Worm (Caenorhabditis elegans): ENCODE measurements around the gene dhhc-13.

Gene dhhc-13

DNA sequence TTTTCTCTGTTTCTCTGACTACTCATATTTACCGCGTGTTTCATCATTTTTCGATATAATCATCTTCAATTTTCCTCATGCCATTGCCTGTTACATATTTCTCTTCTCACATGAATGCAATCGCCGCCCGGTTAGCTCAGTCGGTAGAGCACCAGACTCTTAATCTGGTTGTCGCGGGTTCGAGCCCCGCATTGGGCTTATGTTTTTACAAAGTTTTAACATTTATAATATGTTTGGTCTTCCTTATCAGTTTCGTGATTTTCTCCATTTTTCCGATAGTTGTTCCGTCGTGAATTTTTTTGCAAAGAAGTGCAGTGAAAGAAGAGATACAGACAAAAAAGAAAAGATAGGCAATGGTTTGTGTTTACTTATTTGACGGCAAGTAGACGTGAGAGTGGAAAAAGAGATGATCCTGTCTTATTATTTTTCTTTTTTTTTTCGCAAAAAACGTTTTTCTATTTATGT lies 49.9 kb downstream of the dhhc-13 start (continued):
- peak; percentile 57 for TF ChIP-seq nhr-28 (tag; optimal IDR thresholded peaks at IDR 0.05)
- no peak for TF ChIP-seq lin-13 (tag; optimal IDR thresholded peaks at IDR 0.05)

DNA sequence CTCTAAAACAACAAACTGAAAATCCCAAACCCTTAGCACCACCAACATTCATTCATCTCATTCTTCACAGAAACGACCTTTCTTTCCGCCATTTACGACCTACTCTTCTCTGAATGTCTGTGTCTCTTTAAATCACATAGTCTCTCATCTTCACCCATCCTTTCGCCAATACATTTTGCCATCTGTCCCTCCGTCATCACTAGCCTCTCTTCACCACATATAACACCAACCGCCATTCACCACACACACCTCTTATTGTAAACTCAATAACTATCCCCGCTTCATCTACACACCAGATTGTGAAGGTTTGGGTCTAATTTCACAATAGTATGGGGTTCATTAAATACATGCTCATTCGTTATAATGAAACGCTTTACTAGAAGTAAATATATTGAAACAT lies 53.4 kb downstream of the dhhc-13 start:
- TF ChIP-seq mep-1 (tag; optimal IDR thresholded peaks at IDR 0.05) (peak; percentile 18), ces-1 (GFP tag; optimal IDR thresholded peaks at IDR 0.05) (peak; percentile 80), mls-2 (tag; optimal IDR thresholded peaks at IDR 0.05) (no peak), unc-62 (GFP tag; optimal IDR thresholded peaks at IDR 0.05) (peak; percentile 13), lin-32 (GFP tag; optimal IDR thresholded peaks at IDR 0.05) (peak; percentile 25), cnd-1 (tag; optimal IDR thresholded peaks at IDR 0.05) (peak; percentile 88), hlh-1 (tag; optimal IDR thresholded peaks at IDR 0.05) (peak; percentile 65), tbx-8 (GFP tag; optimal IDR thresholded peaks at IDR 0.05) (no peak), flh-1 (GFP tag; optimal IDR thresholded peaks at IDR 0.05) (no peak), unc-120 (tag; optimal IDR thresholded peaks at IDR 0.05; ENCODE audit: poor library complexity, severe bottlenecking) (no peak), elt-1 (tag; optimal IDR thresholded peaks at IDR 0.05; ENCODE audit: borderline replicate concordance, insufficient read depth) (no peak), ceh-43 (GFP tag; optimal IDR thresholded peaks at IDR 0.05) (no peak), drap-1 (GFP tag; optimal IDR thresholded peaks at IDR 0.05) (no peak), lin-13 (tag; optimal IDR thresholded peaks at IDR 0.05) (no peak), unc-39 (tag; optimal IDR thresholded peaks at IDR 0.05) (peak; percentile 23), blmp-1 (tag; optimal IDR thresholded peaks at IDR 0.05) (no peak), lsy-2 (tag; optimal IDR thresholded peaks at IDR 0.05) (no peak), zip-8 (tag; optimal IDR thresholded peaks at IDR 0.05) (no peak), ceh-39 (tag; optimal IDR thresholded peaks at IDR 0.05) (no peak), nhr-28 (tag; optimal IDR thresholded peaks at IDR 0.05) (no peak), elt-3 (tag; optimal IDR thresholded peaks at IDR 0.05) (no peak), sptf-1 (tag; optimal IDR thresholded peaks at IDR 0.05) (no peak), mab-5 (tag; optimal IDR thresholded peaks at IDR 0.05) (no peak), ceh-83 (GFP tag; optimal IDR thresholded peaks at IDR 0.05) (no peak), nhr-12 (tag; optimal IDR thresholded peaks at IDR 0.05) (no peak), nhr-237 (tag; optimal IDR thresholded peaks at IDR 0.05) (no peak), M03D4.4 (tag; optimal IDR thresholded peaks at IDR 0.05) (no peak), ham-2 (GFP tag; optimal IDR thresholded peaks at IDR 0.05) (no peak), ztf-11 (tag; optimal IDR thresholded peaks at IDR 0.05) (peak; percentile 48), nhr-2 (tag; optimal IDR thresholded peaks at IDR 0.05) (no peak), pha-4 (tag; optimal IDR thresholded peaks at IDR 0.05) (no peak), snpc-4 (tag; optimal IDR thresholded peaks at IDR 0.05) (no peak), nhr-76 (tag; optimal IDR thresholded peaks at IDR 0.05) (no peak), bed-3 (GFP tag; optimal IDR thresholded peaks at IDR 0.05) (no peak), sem-2 (GFP tag; optimal IDR thresholded peaks at IDR 0.05) (no peak)
